Fruit fly (Drosophila melanogaster) S2 (cell line): ENCODE results near the gene Antdh.

Source experiments
- CG8478 ChIP-seq: fragments of >200 bp; optimal IDR thresholded peaks from 2 replicates; lab custom pipeline; 2018
- CTCF ChIP-seq, 2 experiments: fragments of >200 bp; optimal IDR thresholded peaks; 2 replicates each; lab custom pipeline; 2018

dm6 chrX:11146598-11147176 is 22.2 kb downstream of the Antdh start:
- TF ChIP-seq CTCF (optimal IDR thresholded peaks at IDR 0.05; lab: Kevin White, UChicago) (no peak), CG8478 (lab: Kevin White, UChicago) (no peak)
